Worm (Caenorhabditis elegans) whole organism, L2 larva: ENCODE measurements around the gene gtf-2A2.
A peak's percentile ranks its signal among the peaks of the same experiment; 100 is the strongest.

ENCODE experiments used
- C34F6.9 ChIP-seq: fragments of 150-350 bp; optimal IDR thresholded peaks from 2 replicates; lab custom pipeline; 2014; ENCODE audit warnings: missing biosample characterization, missing genetic modification characterization
- F13H6.1 ChIP-seq: sonication (generic microtip); optimal IDR thresholded peaks from 2 replicates; lab custom pipeline; 2016; ENCODE audit warnings: missing genetic modification characterization, missing compliant biosample characterization
- Y55F3AM.14 ChIP-seq: fragments of 200-800 bp; sonication (Bioruptor generic); optimal IDR thresholded peaks from 2 replicates; lab custom pipeline; 2018; ENCODE audit warnings: mild to moderate bottlenecking, missing genetic modification characterization, missing compliant biosample characterization
- ZK546.5 ChIP-seq: sonication (generic microtip); optimal IDR thresholded peaks from 2 replicates; lab custom pipeline; 2017; ENCODE audit warnings: missing biosample characterization, missing genetic modification characterization
- alr-1 ChIP-seq: fragments of 150-350 bp; optimal IDR thresholded peaks from 2 replicates; lab custom pipeline; 2014; ENCODE audit warnings: missing biosample characterization, missing genetic modification characterization
- ceh-82 ChIP-seq: fragments of 150-350 bp; optimal IDR thresholded peaks from 2 replicates; lab custom pipeline; 2014; ENCODE audit warnings: missing biosample characterization, missing genetic modification characterization
- crh-2 ChIP-seq: sonication (generic microtip); optimal IDR thresholded peaks from 2 replicates; lab custom pipeline; 2017; ENCODE audit warnings: missing biosample characterization, missing genetic modification characterization
- dmd-4 ChIP-seq: sonication (generic microtip); optimal IDR thresholded peaks from 2 replicates; lab custom pipeline; 2017; ENCODE audit warnings: missing biosample characterization, missing genetic modification characterization
- egl-27 ChIP-seq: sonication (generic microtip); optimal IDR thresholded peaks from 3 replicates; lab custom pipeline; 2017; ENCODE audit warnings: missing biosample characterization, missing genetic modification reagents, missing genetic modification characterization
- fos-1 ChIP-seq: fragments of 150-350 bp; optimal IDR thresholded peaks from 2 replicates; lab custom pipeline; 2014; ENCODE audit warnings: missing biosample characterization, missing genetic modification characterization
- gmeb-1 ChIP-seq: fragments of 150-350 bp; optimal IDR thresholded peaks from 2 replicates; lab custom pipeline; 2014; ENCODE audit warnings: missing biosample characterization, missing genetic modification characterization
- lin-11 ChIP-seq: fragments of 150-350 bp; sonication (generic microtip); optimal IDR thresholded peaks from 2 replicates; lab custom pipeline; 2014; ENCODE audit warnings: missing biosample characterization, missing genetic modification characterization, inconsistent platforms, mixed read lengths
- lin-13 ChIP-seq: fragments of 150-350 bp; optimal IDR thresholded peaks from 2 replicates; lab custom pipeline; 2014; ENCODE audit warnings: missing biosample characterization, missing genetic modification reagents, missing genetic modification characterization
- lsy-2 ChIP-seq, 2 experiments: fragments of 150-350 bp in 1 of 2; sonication (generic microtip) in 1 of 2; optimal IDR thresholded peaks; 2 replicates each; lab custom pipeline; 2014 to 2017; ENCODE audit warnings: missing biosample characterization in 2 of 2, missing genetic modification characterization in 2 of 2
- mab-5 ChIP-seq: fragments of 150-350 bp; optimal IDR thresholded peaks from 2 replicates; lab custom pipeline; 2014; ENCODE audit warnings: missing biosample characterization, missing genetic modification characterization
- nhr-11 ChIP-seq: fragments of 150-350 bp; optimal IDR thresholded peaks from 2 replicates; lab custom pipeline; 2014; ENCODE audit warnings: missing biosample characterization, missing genetic modification characterization
- nhr-12 ChIP-seq: fragments of 150-350 bp; optimal IDR thresholded peaks from 2 replicates; lab custom pipeline; 2014; ENCODE audit warnings: missing biosample characterization, missing genetic modification characterization
- nhr-129 ChIP-seq: fragments of 150-350 bp; optimal IDR thresholded peaks from 2 replicates; lab custom pipeline; 2014; ENCODE audit warnings: missing biosample characterization, missing genetic modification characterization
- nhr-21 ChIP-seq: fragments of 150-350 bp; optimal IDR thresholded peaks from 2 replicates; lab custom pipeline; 2014; ENCODE audit warnings: missing biosample characterization, missing genetic modification characterization
- nhr-237 ChIP-seq: fragments of 150-350 bp; optimal IDR thresholded peaks from 2 replicates; lab custom pipeline; 2014; ENCODE audit warnings: missing biosample characterization, missing genetic modification characterization
- nhr-25 ChIP-seq: fragments of 150-350 bp; sonication (generic microtip); optimal IDR thresholded peaks from 3 replicates; lab custom pipeline; 2014; ENCODE audit warnings: missing biosample characterization, missing genetic modification characterization
- nhr-6 ChIP-seq: fragments of 150-350 bp; optimal IDR thresholded peaks from 2 replicates; lab custom pipeline; 2014; ENCODE audit warnings: missing biosample characterization, missing genetic modification characterization
- nhr-77 ChIP-seq: fragments of 150-350 bp; optimal IDR thresholded peaks from 2 replicates; lab custom pipeline; 2014; ENCODE audit warnings: missing biosample characterization, missing genetic modification characterization
- peb-1 ChIP-seq: fragments of 150-350 bp; optimal IDR thresholded peaks from 2 replicates; lab custom pipeline; 2014; ENCODE audit warnings: missing biosample characterization, missing genetic modification characterization
- skn-1 ChIP-seq: sonication (generic microtip); optimal IDR thresholded peaks from 2 replicates; lab custom pipeline; 2017; ENCODE audit warnings: missing biosample characterization, missing genetic modification characterization
- sma-9 ChIP-seq, 2 experiments: fragments of 150-350 bp in 1 of 2; sonication (generic microtip) in 1 of 2; optimal IDR thresholded peaks; 2 replicates each; lab custom pipeline; 2014 to 2016; ENCODE audit warnings: missing genetic modification characterization in 2 of 2, mild to moderate bottlenecking in 1 of 2, missing biosample characterization in 1 of 2, missing compliant biosample characterization in 1 of 2, missing genetic modification reagents in 1 of 2, moderate library complexity in 1 of 2
- unc-39 ChIP-seq: fragments of 150-350 bp; optimal IDR thresholded peaks from 2 replicates; lab custom pipeline; 2014; ENCODE audit warnings: missing biosample characterization, missing genetic modification characterization
- unc-55 ChIP-seq: fragments of 150-350 bp; sonication (generic microtip); optimal IDR thresholded peaks from 3 replicates; lab custom pipeline; 2014; ENCODE audit warnings: missing biosample characterization, missing genetic modification reagents, missing genetic modification characterization
- unc-62 ChIP-seq: fragments of 150-350 bp; optimal IDR thresholded peaks from 2 replicates; lab custom pipeline; 2014; ENCODE audit warnings: missing biosample characterization, missing genetic modification reagents, missing genetic modification characterization
- zag-1 ChIP-seq: fragments of 150-350 bp; optimal IDR thresholded peaks from 2 replicates; lab custom pipeline; 2014; ENCODE audit warnings: missing biosample characterization, missing genetic modification characterization

The gtf-2A2 gene

ce11 chrIII:12662186-12662585 is 37.6 kb downstream of the gtf-2A2 start, which contains the start of gene tpst-1:
Gene tpst-1, minus strand, starts transcription at chrIII:12662286.
- TF ChIP-seq lin-11 (no peak), alr-1 (tag; lab: Kevin White, UChicago) (no peak), sma-9 (GFP tag; optimal IDR thresholded peaks at IDR 0.05; lab: Kevin White, UChicago) (no peak), sma-9 (tag; optimal IDR thresholded peaks at IDR 0.05; lab: Kevin White, UChicago) (no peak), nhr-12 (tag; lab: Kevin White, UChicago) (no peak), ceh-82 (tag; lab: Kevin White, UChicago) (no peak), nhr-6 (tag; lab: Kevin White, UChicago) (no peak), nhr-129 (tag; lab: Kevin White, UChicago) (no peak), nhr-11 (tag; lab: Kevin White, UChicago) (no peak), crh-2 (tag; lab: Kevin White, UChicago) (no peak), unc-62 (GFP tag; lab: Kevin White, UChicago) (no peak), unc-39 (tag; lab: Kevin White, UChicago) (no peak), skn-1 (tag; lab: Kevin White, UChicago) (no peak), Y55F3AM.14 (GFP tag; lab: Kevin White, UChicago) (no peak), C34F6.9 (tag; lab: Kevin White, UChicago) (no peak), zag-1 (tag; lab: Kevin White, UChicago) (no peak), nhr-25 (tag; lab: Kevin White, UChicago) (no peak), mab-5 (tag; lab: Kevin White, UChicago) (no peak), lin-13 (no peak)

ce11 chrIII:12665500-12665907 is 40.9 kb downstream of the gtf-2A2 start:
- TF ChIP-seq fos-1 (tag; lab: Kevin White, UChicago) (peak; percentile 3), nhr-129 (tag; lab: Kevin White, UChicago) (peak; percentile 72), nhr-21 (tag; lab: Kevin White, UChicago) (peak; percentile 24), nhr-25 (tag; lab: Kevin White, UChicago) (peak; percentile 42), C34F6.9 (tag; lab: Kevin White, UChicago) (peak; percentile 38), unc-55 (GFP tag; lab: Kevin White, UChicago) (peak; percentile 3), lsy-2 (tag; optimal IDR thresholded peaks at IDR 0.05; lab: Kevin White, UChicago) (peak in 1 of 2 experiments; percentile 7)

DNA sequence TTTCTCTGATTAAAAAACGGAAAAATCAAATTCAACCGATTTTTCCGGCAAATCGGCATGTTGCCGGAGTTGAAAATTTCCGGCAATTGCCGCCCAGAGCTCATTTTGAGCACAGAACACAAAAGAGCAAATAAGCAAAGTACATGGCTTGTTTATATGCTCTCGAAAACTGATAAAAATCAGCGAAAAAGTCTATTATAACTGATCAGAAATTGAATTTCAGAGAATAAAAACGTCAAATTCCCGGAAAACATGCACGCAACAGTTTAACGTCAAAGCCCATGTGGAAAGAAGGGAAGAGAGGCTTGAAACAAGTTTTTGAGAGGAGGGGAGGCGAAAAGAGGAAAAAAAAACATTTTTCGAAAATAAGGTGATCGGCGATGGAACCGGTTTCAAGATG is 44.3 kb downstream of the gtf-2A2 start:
- TF ChIP-seq ZK546.5 (tag; lab: Kevin White, UChicago): no peak
- no peak for TF ChIP-seq C34F6.9 (tag; lab: Kevin White, UChicago)
- TF ChIP-seq peb-1 (tag; lab: Kevin White, UChicago): no peak
- no peak for TF ChIP-seq nhr-12 (tag; lab: Kevin White, UChicago)
- TF ChIP-seq dmd-4 (tag; lab: Kevin White, UChicago): no peak
- no peak for TF ChIP-seq nhr-237 (tag; lab: Kevin White, UChicago)

ce11 chrIII:12673382-12673970 is 48.9 kb downstream of the gtf-2A2 start, which contains the start of the genes taf-7.2 and elpc-2:
Gene taf-7.2, minus strand, starts transcription at chrIII:12673423.
Gene elpc-2, plus strand, starts transcription at chrIII:12673677.
- TF ChIP-seq unc-55 (GFP tag; lab: Kevin White, UChicago) (peak; percentile 46), peb-1 (tag; lab: Kevin White, UChicago) (no peak), C34F6.9 (tag; lab: Kevin White, UChicago) (peak; percentile 31), F13H6.1 (tag; lab: Kevin White, UChicago) (peak; percentile 56), nhr-11 (tag; lab: Kevin White, UChicago) (no peak), gmeb-1 (tag; lab: Kevin White, UChicago) (peak; percentile 30), nhr-25 (tag; lab: Kevin White, UChicago) (peak; percentile 7), lsy-2 (tag; optimal IDR thresholded peaks at IDR 0.05; lab: Kevin White, UChicago) (peak; percentile 30 to 52), alr-1 (tag; lab: Kevin White, UChicago) (no peak), zag-1 (tag; lab: Kevin White, UChicago) (no peak), skn-1 (tag; lab: Kevin White, UChicago) (no peak), ceh-82 (tag; lab: Kevin White, UChicago) (no peak), nhr-77 (tag; lab: Kevin White, UChicago) (no peak), egl-27 (tag; lab: Kevin White, UChicago) (no peak)
